Worm (Caenorhabditis elegans) whole organism, midembryonic: ENCODE measurements around the gene srx-118.
A peak's percentile ranks its signal among the peaks of the same experiment; 100 is the strongest.
"Not testable (repeated sequence)": the region's sequence is repeated elsewhere in the genome, so short reads cannot be mapped to it uniquely, and the experiment has no call there.

ENCODE experiments used
- T22C8.4 ChIP-seq: fragments of 200-800 bp; sonication (Bioruptor generic); IDR thresholded peaks from 2 replicates; pipeline ENCODE4 v1.3.6; 2022; ENCODE audit warnings: missing genetic modification characterization, missing compliant biosample characterization
- cog-1 ChIP-seq: sonication (generic microtip); optimal IDR thresholded peaks from 2 replicates; lab custom pipeline; 2016; ENCODE audit warnings: missing genetic modification characterization, missing compliant biosample characterization
- flt-1 ChIP-seq: fragments of 200-800 bp; sonication (Bioruptor generic); IDR thresholded peaks from 2 replicates; pipeline ENCODE4 v1.3.6; 2022; ENCODE audit warnings: missing genetic modification characterization, missing compliant biosample characterization
- klf-2 ChIP-seq: fragments of 200-800 bp; sonication (Bioruptor generic); conservative IDR thresholded peaks from 2 replicates; pipeline ENCODE4 v1.3.6; 2022; ENCODE audit warnings: missing genetic modification reagents, missing genetic modification characterization, missing compliant biosample characterization
- med-1 ChIP-seq: sonication (generic microtip); optimal IDR thresholded peaks from 2 replicates; lab custom pipeline; 2017; ENCODE audit warnings: missing genetic modification characterization, mild to moderate bottlenecking, missing compliant biosample characterization, antibody characterized with exemption, missing genetic modification reagents; ENCODE audit not compliant: insufficient read depth
- ref-1 ChIP-seq: fragments of 200-800 bp; sonication (Bioruptor generic); conservative IDR thresholded peaks from 2 replicates; pipeline ENCODE4 v1.3.6; 2022; ENCODE audit warnings: missing genetic modification reagents, missing genetic modification characterization, missing compliant biosample characterization
- tab-1 ChIP-seq: fragments of 200-800 bp; sonication (Bioruptor generic); IDR thresholded peaks from 2 replicates; pipeline ENCODE4 v1.3.6; 2022; ENCODE audit warnings: missing genetic modification characterization, missing compliant biosample characterization
- ztf-23 ChIP-seq: fragments of 200-800 bp; sonication (Bioruptor generic); IDR thresholded peaks from 2 replicates; pipeline ENCODE4 v1.3.6; 2022; ENCODE audit warnings: missing genetic modification reagents, missing genetic modification characterization, missing compliant biosample characterization
- ztf-29 ChIP-seq: fragments of 200-800 bp; sonication (Bioruptor generic); IDR thresholded peaks from 2 replicates; pipeline ENCODE4 v1.3.6; 2022; ENCODE audit warnings: missing genetic modification reagents, missing genetic modification characterization, missing compliant biosample characterization

srx-118 gene

ce11 chrII:12516313-12516712 lies 9.3 kb upstream of the srx-118 start, which contains the start of gene srh-61:
srh-61 (minus strand) TSS chrII:12516413.
- TF ChIP-seq ref-1 (GFP tag; lab: Robert Waterston, UW) (no peak), flt-1 (no peak), klf-2 (GFP tag; lab: Robert Waterston, UW) (no peak), cog-1 (tag; lab: Kevin White, UChicago) (no peak), T22C8.4 (no peak), tab-1 (GFP tag; lab: Robert Waterston, UW) (no peak), med-1 (GFP tag; lab: Kevin White, UChicago) (no peak), ztf-23 (GFP tag; lab: Robert Waterston, UW) (no peak), ztf-29 (no peak)

- no peak for TF ChIP-seq ztf-29
- no peak for TF ChIP-seq tab-1 (GFP tag; lab: Robert Waterston, UW)
- TF ChIP-seq ztf-23 (GFP tag; lab: Robert Waterston, UW) = no peak
- TF ChIP-seq ref-1 (GFP tag; lab: Robert Waterston, UW) = no peak
- no peak for TF ChIP-seq flt-1
- no peak for TF ChIP-seq klf-2 (GFP tag; lab: Robert Waterston, UW)
- TF ChIP-seq med-1 (GFP tag; lab: Kevin White, UChicago) = no peak
- no peak for TF ChIP-seq cog-1 (tag; lab: Kevin White, UChicago)
- no peak for TF ChIP-seq T22C8.4
Measured at ce11 chrII:12518008-12518407, 7.6 kb upstream of the srx-118 start.

- TF ChIP-seq klf-2 (GFP tag; lab: Robert Waterston, UW) (no peak), cog-1 (tag; lab: Kevin White, UChicago) (no peak), ztf-29 (no peak), T22C8.4 (no peak), med-1 (GFP tag; lab: Kevin White, UChicago) (no peak), tab-1 (GFP tag; lab: Robert Waterston, UW) (no peak), ref-1 (GFP tag; lab: Robert Waterston, UW) (no peak), ztf-23 (GFP tag; lab: Robert Waterston, UW) (no peak), flt-1 (no peak)
Measured at ce11 chrII:12518809-12519344, 6.7 kb upstream of the srx-118 start, which contains the start of gene srh-70. srh-70 (minus strand) TSS chrII:12518859.

ce11 chrII:12519616-12520015 lies 6.0 kb upstream of the srx-118 start, which contains the start of gene ceh-99:
ceh-99 (plus strand) TSS chrII:12519981.
- TF ChIP-seq ztf-29 = no peak
- TF ChIP-seq flt-1 = 0 out of 2 replicates have a peak, but pooled peaks have one; percentile 33

- TF ChIP-seq flt-1 = no peak
- no peak for TF ChIP-seq ztf-29
- no peak for TF ChIP-seq ref-1 (GFP tag; lab: Robert Waterston, UW)
- no peak for TF ChIP-seq cog-1 (tag; lab: Kevin White, UChicago)
- no peak for TF ChIP-seq T22C8.4
- TF ChIP-seq klf-2 (GFP tag; lab: Robert Waterston, UW) = no peak
- no peak for TF ChIP-seq tab-1 (GFP tag; lab: Robert Waterston, UW)
- no peak for TF ChIP-seq ztf-23 (GFP tag; lab: Robert Waterston, UW)
- no peak for TF ChIP-seq med-1 (GFP tag; lab: Kevin White, UChicago)
Measured at ce11 chrII:12527947-12528346, 2.3 kb downstream of the srx-118 start, which contains the start of gene srx-119. srx-119 (plus strand) TSS chrII:12528247.

ce11 chrII:12530958-12531357 lies 5.3 kb downstream of the srx-118 start, which contains the start of gene srx-120:
srx-120 (plus strand) TSS chrII:12531258.
- no peak for TF ChIP-seq klf-2 (GFP tag; lab: Robert Waterston, UW)
- no peak for TF ChIP-seq ref-1 (GFP tag; lab: Robert Waterston, UW)
- TF ChIP-seq flt-1 = no peak
- no peak for TF ChIP-seq ztf-29
- TF ChIP-seq ztf-23 (GFP tag; lab: Robert Waterston, UW) = no peak
- TF ChIP-seq tab-1 (GFP tag; lab: Robert Waterston, UW) = no peak
- TF ChIP-seq med-1 (GFP tag; lab: Kevin White, UChicago) = no peak
- TF ChIP-seq cog-1 (tag; lab: Kevin White, UChicago) = no peak
- no peak for TF ChIP-seq T22C8.4

ce11 chrII:12535297-12535803 lies 9.7 kb downstream of the srx-118 start, which contains the start of gene nimk-1:
nimk-1 (plus strand) TSS chrII:12535753.
- TF ChIP-seq klf-2 (GFP tag; lab: Robert Waterston, UW) = no peak
- no peak for TF ChIP-seq T22C8.4
- no peak for TF ChIP-seq ztf-29
- no peak for TF ChIP-seq flt-1
- no peak for TF ChIP-seq med-1 (GFP tag; lab: Kevin White, UChicago)
- TF ChIP-seq tab-1 (GFP tag; lab: Robert Waterston, UW) = no peak
- no peak for TF ChIP-seq cog-1 (tag; lab: Kevin White, UChicago)
- TF ChIP-seq ztf-23 (GFP tag; lab: Robert Waterston, UW) = no peak
- TF ChIP-seq ref-1 (GFP tag; lab: Robert Waterston, UW) = no peak

ce11 chrII:12536203-12536602 lies 10.6 kb downstream of the srx-118 start, which contains the start of gene F49C5.3:
F49C5.3 (plus strand) TSS chrII:12536503.
- not testable (repeated sequence) for TF ChIP-seq med-1 (GFP tag; lab: Kevin White, UChicago); tab-1 (GFP tag; lab: Robert Waterston, UW); klf-2 (GFP tag; lab: Robert Waterston, UW)

- no peak for TF ChIP-seq med-1 (GFP tag; lab: Kevin White, UChicago)
- TF ChIP-seq ref-1 (GFP tag; lab: Robert Waterston, UW) = no peak
- no peak for TF ChIP-seq tab-1 (GFP tag; lab: Robert Waterston, UW)
- no peak for TF ChIP-seq T22C8.4
- no peak for TF ChIP-seq flt-1
- no peak for TF ChIP-seq ztf-29
- no peak for TF ChIP-seq cog-1 (tag; lab: Kevin White, UChicago)
- TF ChIP-seq ztf-23 (GFP tag; lab: Robert Waterston, UW) = no peak
- TF ChIP-seq klf-2 (GFP tag; lab: Robert Waterston, UW) = no peak
Measured at ce11 chrII:12539395-12539794, 13.8 kb downstream of the srx-118 start.
